Fruit fly (Drosophila melanogaster) whole organism, embryonic: Measurements from ENCODE around the gene ball.
A peak's percentile ranks its signal among the peaks of the same experiment; 100 is the strongest.

Source experiments
- Atf3 ChIP-seq: fragments of 200-800 bp; sonication (Bioruptor generic); optimal IDR thresholded peaks from 3 replicates; lab custom pipeline; 2016; ENCODE audit warnings: missing biosample characterization, missing genetic modification characterization
- Atf6 ChIP-seq: fragments of 200-800 bp; sonication (Bioruptor generic); IDR thresholded peaks from 2 replicates; pipeline ENCODE4 v1.3.6; 2022; ENCODE audit warnings: missing biosample characterization, missing genetic modification characterization
- Awh ChIP-seq: fragments of 200-800 bp; sonication (Bioruptor generic); IDR thresholded peaks from 2 replicates; pipeline ENCODE4, ENCODE4 v1.3.6; 2022; ENCODE audit warnings: missing biosample characterization, missing genetic modification characterization
- CG10321 ChIP-seq: fragments of 200-800 bp; sonication (Bioruptor generic); IDR thresholded peaks from 2 replicates; pipeline ENCODE4 v1.3.6; 2022; ENCODE audit warnings: missing biosample characterization, missing genetic modification characterization
- CG11504 ChIP-seq: fragments of 200-800 bp; sonication (Bioruptor generic); optimal IDR thresholded peaks from 3 replicates; lab custom pipeline; 2019; ENCODE audit warnings: missing biosample characterization, mild to moderate bottlenecking, missing genetic modification characterization, moderate library complexity
- CG14014 ChIP-seq: fragments of 200-800 bp; sonication (Bioruptor generic); IDR thresholded peaks from 2 replicates; pipeline ENCODE4 v1.3.6; 2022; ENCODE audit warnings: missing biosample characterization, missing genetic modification characterization
- CG1529 ChIP-seq: fragments of 200-800 bp; sonication (Bioruptor generic); optimal IDR thresholded peaks from 3 replicates; lab custom pipeline; 2018; ENCODE audit warnings: missing biosample characterization, missing genetic modification characterization
- CG17361 ChIP-seq: fragments of 200-800 bp; sonication (Bioruptor generic); IDR thresholded peaks from 3 replicates; pipeline ENCODE4 v1.3.6; 2022; ENCODE audit warnings: missing biosample characterization, missing genetic modification characterization
- CG1832 ChIP-seq: fragments of 200-800 bp; sonication (Bioruptor generic); optimal IDR thresholded peaks from 2 replicates; lab custom pipeline; 2017; ENCODE audit warnings: missing biosample characterization, mild to moderate bottlenecking, missing genetic modification characterization, inconsistent platforms
- CG2889 ChIP-seq: fragments of 200-800 bp; sonication (Bioruptor generic); IDR thresholded peaks from 3 replicates; pipeline ENCODE4 v1.3.6; 2022; ENCODE audit warnings: missing biosample characterization, missing genetic modification characterization
- CG3163 ChIP-seq: fragments of 200-800 bp; sonication (Bioruptor generic); optimal IDR thresholded peaks from 3 replicates; lab custom pipeline; 2016; ENCODE audit warnings: missing biosample characterization, missing genetic modification characterization
- CG32767 ChIP-seq: fragments of 200-800 bp; sonication (Bioruptor generic); IDR thresholded peaks from 2 replicates; pipeline ENCODE4 v1.3.6; 2022; ENCODE audit warnings: missing biosample characterization, missing genetic modification characterization
- CG34376 ChIP-seq: fragments of 200-800 bp; sonication (Bioruptor generic); optimal IDR thresholded peaks from 2 replicates; lab custom pipeline; 2018; ENCODE audit warnings: missing biosample characterization, mild to moderate bottlenecking, missing genetic modification characterization
- CG3847 ChIP-seq: fragments of 200-800 bp; sonication (Bioruptor generic); IDR thresholded peaks from 2 replicates; pipeline ENCODE4 v1.3.6; 2022; ENCODE audit warnings: missing biosample characterization, missing genetic modification characterization
- CG4282 ChIP-seq: fragments of 200-800 bp; sonication (Bioruptor generic); optimal IDR thresholded peaks from 2 replicates; lab custom pipeline; 2016; ENCODE audit warnings: missing biosample characterization, missing genetic modification characterization
- CG4360 ChIP-seq: fragments of 200-800 bp; sonication (Bioruptor generic); IDR thresholded peaks from 2 replicates; pipeline ENCODE4 v1.3.6; 2022; ENCODE audit warnings: missing biosample characterization, missing genetic modification characterization
- CG4854 ChIP-seq: fragments of 200-800 bp; sonication (Bioruptor generic); optimal IDR thresholded peaks from 2 replicates; lab custom pipeline; 2016; ENCODE audit warnings: missing biosample characterization, missing genetic modification characterization, inconsistent platforms
- CG6683 ChIP-seq: fragments of 200-800 bp; sonication (Bioruptor generic); optimal IDR thresholded peaks from 2 replicates; lab custom pipeline; 2017; ENCODE audit warnings: missing biosample characterization, mild to moderate bottlenecking, missing genetic modification characterization, missing genetic modification reagents
- CG6791 ChIP-seq: fragments of 200-800 bp; sonication (Bioruptor generic); IDR thresholded peaks from 3 replicates; pipeline ENCODE4 v1.3.6; 2022; ENCODE audit warnings: missing biosample characterization, missing genetic modification characterization; ENCODE audit not compliant: partially characterized antibody
- CG7987 ChIP-seq: fragments of 200-800 bp; sonication (Bioruptor generic); optimal IDR thresholded peaks from 2 replicates; lab custom pipeline; 2018; ENCODE audit warnings: missing biosample characterization, mild to moderate bottlenecking, missing genetic modification characterization, moderate library complexity
- CG8765 ChIP-seq: fragments of 200-800 bp; sonication (Bioruptor generic); IDR thresholded peaks from 2 replicates; pipeline ENCODE4 v1.3.6; 2022; ENCODE audit warnings: missing biosample characterization, missing genetic modification characterization
- CrebB ChIP-seq: fragments of 200-800 bp; sonication (Bioruptor generic); optimal IDR thresholded peaks from 3 replicates; lab custom pipeline; 2018; ENCODE audit warnings: missing biosample characterization, mild to moderate bottlenecking, missing genetic modification characterization
- HmgZ ChIP-seq: fragments of 200-800 bp; sonication (Bioruptor generic); optimal IDR thresholded peaks from 2 replicates; lab custom pipeline; 2018; ENCODE audit warnings: missing biosample characterization, mild to moderate bottlenecking, missing genetic modification characterization
- Kr ChIP-seq: fragments of 200-800 bp; sonication (Bioruptor generic); optimal IDR thresholded peaks from 2 replicates; lab custom pipeline; 2017; ENCODE audit warnings: missing biosample characterization, mild to moderate bottlenecking, missing genetic modification characterization
- Myb ChIP-seq: fragments of 200-800 bp; sonication (Bioruptor generic); optimal IDR thresholded peaks from 2 replicates; lab custom pipeline; 2016; ENCODE audit warnings: missing biosample characterization, missing genetic modification characterization
- NfI ChIP-seq: fragments of 200-800 bp; sonication (Bioruptor generic); optimal IDR thresholded peaks from 3 replicates; lab custom pipeline; 2018; ENCODE audit warnings: missing biosample characterization, mild to moderate bottlenecking, missing genetic modification characterization, moderate library complexity
- Ptx1 ChIP-seq: fragments of 200-800 bp; sonication (Bioruptor generic); IDR thresholded peaks from 2 replicates; pipeline ENCODE4 v1.3.6; 2022; ENCODE audit warnings: missing biosample characterization, missing genetic modification characterization
- Ravus ChIP-seq: fragments of 200-800 bp; sonication (Bioruptor generic); IDR thresholded peaks from 2 replicates; pipeline ENCODE4 v1.3.6; 2022; ENCODE audit warnings: missing biosample characterization, missing genetic modification characterization
- Sox102F ChIP-seq: fragments of 200-800 bp; sonication (Bioruptor generic); optimal IDR thresholded peaks from 2 replicates; lab custom pipeline; 2018; ENCODE audit warnings: missing biosample characterization, mild to moderate bottlenecking, missing genetic modification characterization, moderate library complexity
- Xrp1 ChIP-seq: fragments of 200-800 bp; sonication (Bioruptor generic); IDR thresholded peaks from 2 replicates; pipeline ENCODE4 v1.3.6; 2022; ENCODE audit warnings: missing biosample characterization, missing genetic modification characterization
- chif ChIP-seq, 2 experiments: fragments of 200-800 bp; sonication (Bioruptor generic); optimal IDR thresholded peaks; 3 replicates each; lab custom pipeline; 2016; ENCODE audit warnings: missing biosample characterization in 2 of 2, missing genetic modification characterization in 2 of 2
- crp ChIP-seq, 2 experiments: fragments of 200-800 bp; sonication (Bioruptor generic); optimal IDR thresholded peaks; 2 replicates in 1 of 2; 3 replicates in 1 of 2; lab custom pipeline; 2017; ENCODE audit warnings: missing biosample characterization in 2 of 2, missing genetic modification characterization in 2 of 2, mild to moderate bottlenecking in 1 of 2, moderate library complexity in 1 of 2
- dan ChIP-seq: fragments of 200-800 bp; sonication (Bioruptor generic); IDR thresholded peaks from 2 replicates; pipeline ENCODE4 v1.3.6; 2022; ENCODE audit warnings: missing biosample characterization, missing genetic modification characterization
- danr ChIP-seq: fragments of 200-800 bp; sonication (Bioruptor generic); IDR thresholded peaks from 2 replicates; pipeline ENCODE4 v1.3.6; 2022; ENCODE audit warnings: missing biosample characterization, missing genetic modification characterization
- dimm ChIP-seq: fragments of 200-800 bp; sonication (Bioruptor generic); IDR thresholded peaks from 2 replicates; pipeline ENCODE4 v1.3.6; 2022; ENCODE audit warnings: missing biosample characterization, missing genetic modification characterization
- gcm2 ChIP-seq: fragments of 200-800 bp; sonication (Bioruptor generic); optimal IDR thresholded peaks from 2 replicates; lab custom pipeline; 2016; ENCODE audit warnings: missing biosample characterization, missing genetic modification characterization
- hbn ChIP-seq: fragments of 200-800 bp; sonication (Bioruptor generic); IDR thresholded peaks from 2 replicates; pipeline ENCODE4 v1.3.6; 2022; ENCODE audit warnings: missing biosample characterization, missing genetic modification characterization; ENCODE audit not compliant: partially characterized antibody
- inv ChIP-seq: fragments of 200-800 bp; sonication (Bioruptor generic); IDR thresholded peaks from 2 replicates; pipeline ENCODE4 v1.3.6; 2022; ENCODE audit warnings: missing biosample characterization, missing genetic modification characterization; ENCODE audit not compliant: partially characterized antibody
- jing ChIP-seq: fragments of 200-800 bp; sonication (Bioruptor generic); optimal IDR thresholded peaks from 2 replicates; lab custom pipeline; 2018; ENCODE audit warnings: missing biosample characterization, mild to moderate bottlenecking, missing genetic modification characterization
- kay ChIP-seq: fragments of 200-800 bp; sonication (Bioruptor generic); optimal IDR thresholded peaks from 2 replicates; lab custom pipeline; 2016; ENCODE audit warnings: missing biosample characterization, missing genetic modification characterization
- lola ChIP-seq, 3 experiments: fragments of >200 bp in 2 of 3; fragments of 200-800 bp in 1 of 3; sonication (Bioruptor generic) in 1 of 3; optimal IDR thresholded peaks; 2 replicates each; lab custom pipeline; 2017 to 2019; ENCODE audit warnings: missing biosample characterization in 3 of 3, missing genetic modification characterization in 3 of 3, mild to moderate bottlenecking in 1 of 3, moderate library complexity in 1 of 3
- mirr ChIP-seq: fragments of 200-800 bp; sonication (Bioruptor generic); optimal IDR thresholded peaks from 3 replicates; lab custom pipeline; 2018; ENCODE audit warnings: missing biosample characterization, mild to moderate bottlenecking, missing genetic modification characterization
- nerfin-1 ChIP-seq: fragments of 200-800 bp; sonication (Bioruptor generic); optimal IDR thresholded peaks from 3 replicates; lab custom pipeline; 2019; ENCODE audit warnings: missing biosample characterization, mild to moderate bottlenecking, missing genetic modification characterization, moderate library complexity
- nmo ChIP-seq: fragments of 200-800 bp; sonication (Bioruptor generic); optimal IDR thresholded peaks from 2 replicates; lab custom pipeline; 2018; ENCODE audit warnings: missing biosample characterization, mild to moderate bottlenecking, missing genetic modification characterization, moderate library complexity
- slbo ChIP-seq: fragments of 200-800 bp; sonication (Bioruptor generic); IDR thresholded peaks from 2 replicates; pipeline ENCODE4 v1.3.6; 2022; ENCODE audit warnings: missing biosample characterization, missing genetic modification characterization
- slou ChIP-seq: fragments of 200-800 bp; sonication (Bioruptor generic); optimal IDR thresholded peaks from 3 replicates; lab custom pipeline; 2016; ENCODE audit warnings: missing biosample characterization, missing genetic modification characterization
- sob ChIP-seq: fragments of 200-800 bp; sonication (Bioruptor generic); IDR thresholded peaks from 2 replicates; pipeline ENCODE4 v1.3.6; 2022; ENCODE audit warnings: missing biosample characterization, missing genetic modification characterization
- stwl ChIP-seq: fragments of 200-800 bp; sonication (Bioruptor generic); optimal IDR thresholded peaks from 3 replicates; lab custom pipeline; 2018; ENCODE audit warnings: missing biosample characterization, mild to moderate bottlenecking, missing genetic modification characterization, moderate library complexity
- trh ChIP-seq: fragments of 200-800 bp; sonication (Bioruptor generic); optimal IDR thresholded peaks from 2 replicates; lab custom pipeline; 2016; ENCODE audit warnings: missing biosample characterization, missing genetic modification characterization
- wek ChIP-seq: fragments of 200-800 bp; sonication (Bioruptor generic); optimal IDR thresholded peaks from 3 replicates; lab custom pipeline; 2018; ENCODE audit warnings: missing biosample characterization, mild to moderate bottlenecking, missing genetic modification characterization, moderate library complexity
- zen ChIP-seq: fragments of 200-800 bp; sonication (Bioruptor generic); optimal IDR thresholded peaks from 3 replicates; lab custom pipeline; 2018; ENCODE audit warnings: missing biosample characterization, mild to moderate bottlenecking, missing genetic modification characterization, moderate library complexity

The ball gene

DNA sequence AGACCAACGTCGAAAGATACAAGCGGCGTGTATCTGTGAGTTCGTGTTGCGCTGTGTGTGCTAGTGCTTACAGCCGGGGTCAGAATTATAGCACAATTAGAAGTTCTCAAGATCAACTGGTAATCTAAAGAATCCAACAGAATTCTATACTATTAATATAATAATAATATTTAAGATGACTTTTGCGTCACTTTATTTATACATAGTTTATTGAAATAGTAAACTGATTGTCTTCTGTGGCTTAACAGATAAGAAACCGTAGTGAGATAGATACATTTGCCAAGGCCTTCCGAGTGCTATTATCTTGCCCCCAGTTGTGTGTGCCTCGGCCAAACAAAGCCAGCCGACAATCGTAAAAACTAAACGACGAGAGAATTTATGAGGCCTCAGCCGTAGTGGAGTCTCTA, 19.7 kb upstream of the ball start (continued):
- no peak for TF ChIP-seq Ravus
- peak in 1 of 2 experiments; percentile 28 for TF ChIP-seq crp (GFP tag; optimal IDR thresholded peaks at IDR 0.05; lab: Kevin White, UChicago)
- TF ChIP-seq jing (GFP tag; lab: Kevin White, UChicago), result no peak
- no peak for TF ChIP-seq trh (GFP tag; lab: Kevin White, UChicago)
- TF ChIP-seq mirr (GFP tag; lab: Kevin White, UChicago), result no peak
- TF ChIP-seq chif (GFP tag; optimal IDR thresholded peaks at IDR 0.05; lab: Kevin White, UChicago), result no peak
- no peak for TF ChIP-seq CG3163 (GFP tag; lab: Kevin White, UChicago)
- no peak for TF ChIP-seq CG1832
- peak; percentile 79 for TF ChIP-seq Kr (GFP tag; lab: Kevin White, UChicago)
- no peak for TF ChIP-seq dan (GFP tag; lab: Robert Waterston, UW)
- no peak for TF ChIP-seq CG6791 (GFP tag; lab: Robert Waterston, UW)
- peak; percentile 33; the same call in 1 of the 2 replicates for TF ChIP-seq Atf6
- TF ChIP-seq stwl, result peak; percentile 27
- TF ChIP-seq CrebB, result peak; percentile 23
- no peak for TF ChIP-seq Atf3
- TF ChIP-seq zen (tag; lab: Kevin White, UChicago), result peak; percentile 50
- TF ChIP-seq CG34376 (GFP tag; lab: Kevin White, UChicago), result no peak
- no peak for TF ChIP-seq danr (GFP tag; lab: Robert Waterston, UW)
- TF ChIP-seq Awh (GFP tag; lab: Robert Waterston, UW), result peak; percentile 54; the same call in 1 of the 2 replicates
- TF ChIP-seq dimm (GFP tag; lab: Robert Waterston, UW), result no peak
- TF ChIP-seq CG8765, result peak; percentile 74
- TF ChIP-seq lola (GFP tag; optimal IDR thresholded peaks at IDR 0.05; lab: Kevin White, UChicago), result peak in 1 of 3 experiments; percentile 85
- 0 out of 3 replicates have a peak, but pooled peaks have one; percentile 32 for TF ChIP-seq CG2889 (GFP tag; lab: Robert Waterston, UW)
- peak; percentile 41 for TF ChIP-seq NfI
- no peak for TF ChIP-seq kay
- TF ChIP-seq HmgZ (tag; lab: Kevin White, UChicago), result peak; percentile 25
- no peak for TF ChIP-seq CG3847 (GFP tag; lab: Robert Waterston, UW)
- peak; percentile 17 for TF ChIP-seq wek (GFP tag; lab: Kevin White, UChicago)
- peak; percentile 60 for TF ChIP-seq Ptx1 (GFP tag; lab: Robert Waterston, UW)
- peak; percentile 85 for TF ChIP-seq Xrp1 (GFP tag; lab: Robert Waterston, UW)
- no peak for TF ChIP-seq CG4854 (GFP tag; lab: Kevin White, UChicago)
- TF ChIP-seq CG7987 (GFP tag; lab: Kevin White, UChicago), result peak; percentile 0
- TF ChIP-seq gcm2 (GFP tag; lab: Kevin White, UChicago), result no peak
- TF ChIP-seq nmo (GFP tag; lab: Kevin White, UChicago), result peak; percentile 83
- peak; percentile 74 for TF ChIP-seq CG17361 (GFP tag; lab: Robert Waterston, UW)
- TF ChIP-seq CG6683 (GFP tag; lab: Kevin White, UChicago), result peak; percentile 32
- TF ChIP-seq slou (GFP tag; lab: Kevin White, UChicago), result no peak
- TF ChIP-seq nerfin-1 (tag; lab: Kevin White, UChicago), result peak; percentile 62
- no peak for TF ChIP-seq hbn
- 0 out of 2 replicates have a peak, but pooled peaks have one; percentile 35 for TF ChIP-seq CG32767 (GFP tag; lab: Robert Waterston, UW)
- TF ChIP-seq CG10321, result no peak
- peak; percentile 47 for TF ChIP-seq slbo
- TF ChIP-seq inv, result no peak
- TF ChIP-seq CG4282, result no peak
- TF ChIP-seq Sox102F, result peak; percentile 68
- TF ChIP-seq sob (GFP tag; lab: Robert Waterston, UW), result peak; percentile 42
- TF ChIP-seq CG4360 (GFP tag; lab: Robert Waterston, UW), result no peak
- TF ChIP-seq CG14014, result peak; percentile 37; the same call in 1 of the 2 replicates
- peak; percentile 78 for TF ChIP-seq CG11504
- TF ChIP-seq CG1529, result peak; percentile 52
- no peak for TF ChIP-seq Myb (GFP tag; lab: Kevin White, UChicago)
